Fruit fly (Drosophila melanogaster) whole organism, adult: Measurements from ENCODE around the gene Pgant7.

Experiments used
- CG11617 ChIP-seq: fragments of 200-800 bp; sonication (Bioruptor generic); optimal IDR thresholded peaks from 2 replicates; lab custom pipeline; 2017; ENCODE audit warnings: mild to moderate bottlenecking, missing biosample characterization, missing genetic modification reagents, missing genetic modification characterization
- CG12768 ChIP-seq: fragments of 200-800 bp; sonication (Bioruptor generic); optimal IDR thresholded peaks from 2 replicates; lab custom pipeline; 2017; ENCODE audit warnings: missing biosample characterization, missing genetic modification characterization, mild to moderate bottlenecking, moderate library complexity, missing genetic modification reagents
- CG14711 ChIP-seq: fragments of 200-800 bp; sonication (Bioruptor generic); optimal IDR thresholded peaks from 2 replicates; lab custom pipeline; 2018; ENCODE audit warnings: missing biosample characterization, mild to moderate bottlenecking, missing genetic modification characterization, moderate library complexity
- CG1620 ChIP-seq: fragments of 200-800 bp; sonication (Bioruptor generic); optimal IDR thresholded peaks from 2 replicates; lab custom pipeline; 2016; ENCODE audit warnings: missing biosample characterization, missing genetic modification characterization
- CG33017 ChIP-seq: fragments of 200-800 bp; sonication (Bioruptor generic); optimal IDR thresholded peaks from 2 replicates; lab custom pipeline; 2018; ENCODE audit warnings: missing biosample characterization, mild to moderate bottlenecking, missing genetic modification characterization, moderate library complexity
- CG5204 ChIP-seq: fragments of 200-800 bp; sonication (Bioruptor generic); optimal IDR thresholded peaks from 2 replicates; lab custom pipeline; 2016; ENCODE audit warnings: missing biosample characterization, missing genetic modification characterization
- CG7045 ChIP-seq: fragments of 200-800 bp; sonication (Bioruptor generic); optimal IDR thresholded peaks from 2 replicates; lab custom pipeline; 2017; ENCODE audit warnings: missing biosample characterization, mild to moderate bottlenecking, missing genetic modification characterization
- CG7101 ChIP-seq: fragments of 200-800 bp; sonication (Bioruptor generic); optimal IDR thresholded peaks from 2 replicates; lab custom pipeline; 2018; ENCODE audit warnings: missing biosample characterization, mild to moderate bottlenecking, missing genetic modification characterization, moderate library complexity
- Clk ChIP-seq: fragments of 200-800 bp; sonication (Bioruptor generic); optimal IDR thresholded peaks from 2 replicates; lab custom pipeline; 2017; ENCODE audit warnings: missing biosample characterization, missing genetic modification characterization
- Crg-1 ChIP-seq: fragments of 200-800 bp; sonication (Bioruptor generic); optimal IDR thresholded peaks from 2 replicates; lab custom pipeline; 2016; ENCODE audit warnings: missing biosample characterization, missing genetic modification characterization
- Hr96 ChIP-seq: fragments of 200-800 bp; sonication (Bioruptor generic); optimal IDR thresholded peaks from 2 replicates; lab custom pipeline; 2016; ENCODE audit warnings: missing biosample characterization, missing genetic modification characterization
- Mnt ChIP-seq: fragments of 200-800 bp; sonication (Bioruptor generic); optimal IDR thresholded peaks from 2 replicates; lab custom pipeline; 2016; ENCODE audit warnings: missing biosample characterization, mild to moderate bottlenecking, missing genetic modification characterization
- bab1 ChIP-seq: fragments of 200-800 bp; sonication (Bioruptor generic); optimal IDR thresholded peaks from 3 replicates; lab custom pipeline; 2019; ENCODE audit warnings: missing biosample characterization, mild to moderate bottlenecking, missing genetic modification characterization, moderate library complexity
- cic ChIP-seq: fragments of 200-800 bp; sonication (Bioruptor generic); optimal IDR thresholded peaks from 2 replicates; lab custom pipeline; 2017; ENCODE audit warnings: missing biosample characterization, mild to moderate bottlenecking, missing genetic modification characterization, moderate library complexity
- cnc ChIP-seq, 2 experiments: fragments of >200 bp; optimal IDR thresholded peaks; 2 replicates each; lab custom pipeline; 2017
- kay ChIP-seq: fragments of 200-800 bp; sonication (Bioruptor generic); peaks from one replicate; lab custom pipeline; 2016; ENCODE audit warnings: missing biosample characterization, missing genetic modification characterization, borderline replicate concordance
- ovo ChIP-seq: fragments of 200-800 bp; sonication (Bioruptor generic); optimal IDR thresholded peaks from 2 replicates; lab custom pipeline; 2016; ENCODE audit warnings: missing biosample characterization, missing genetic modification characterization
- pad ChIP-seq: fragments of 200-800 bp; sonication (Bioruptor generic); optimal IDR thresholded peaks from 3 replicates; lab custom pipeline; 2017; ENCODE audit warnings: missing biosample characterization, missing genetic modification characterization, mild to moderate bottlenecking, moderate library complexity, missing genetic modification reagents
- tj ChIP-seq: fragments of 200-800 bp; sonication (Bioruptor generic); optimal IDR thresholded peaks from 3 replicates; lab custom pipeline; 2017; ENCODE audit warnings: missing biosample characterization, mild to moderate bottlenecking, missing genetic modification characterization, moderate library complexity
- toe ChIP-seq: fragments of 200-800 bp; sonication (Bioruptor generic); optimal IDR thresholded peaks from 2 replicates; lab custom pipeline; 2016; ENCODE audit warnings: missing biosample characterization, missing genetic modification characterization

The Pgant7 gene

dm6 chrX:18528166-18528733, 28.5 kb upstream of the Pgant7 start, which contains the start of the genes CG15042 and CG15047:
Gene CG15042 (minus strand): TSS chrX:18528266.
Gene CG15047 (plus strand): TSS chrX:18528683.
- TF ChIP-seq CG11617, result no peak
- no peak for TF ChIP-seq Hr96
- no peak for TF ChIP-seq pad
- no peak for TF ChIP-seq CG33017 (tag; lab: Kevin White, UChicago)
- no peak for TF ChIP-seq CG5204 (GFP tag; lab: Kevin White, UChicago)

dm6 chrX:18524594-18525266, 24.9 kb upstream of the Pgant7 start:
- TF ChIP-seq cnc (optimal IDR thresholded peaks at IDR 0.05; lab: Kevin White, UChicago) (no peak), CG11617 (no peak), pad (no peak), ovo (no peak), Mnt (GFP tag; lab: Kevin White, UChicago) (peak; percentile 31), Crg-1 (GFP tag; lab: Kevin White, UChicago) (no peak), Clk (GFP tag; lab: Kevin White, UChicago) (no peak), cic (GFP tag; lab: Kevin White, UChicago) (peak; percentile 87)

- TF ChIP-seq CG5204 (GFP tag; lab: Kevin White, UChicago), result no peak
- no peak for TF ChIP-seq CG14711 (tag; lab: Kevin White, UChicago)
- TF ChIP-seq kay (GFP tag; lab: Kevin White, UChicago), result no peak
- no peak for TF ChIP-seq toe (GFP tag; lab: Kevin White, UChicago)
- no peak for TF ChIP-seq Crg-1 (GFP tag; lab: Kevin White, UChicago)
- no peak for TF ChIP-seq cic (GFP tag; lab: Kevin White, UChicago)
- TF ChIP-seq Hr96, result no peak
These were observed 23.5 kb upstream of the Pgant7 start for dm6 chrX:18523146-18523812.

- TF ChIP-seq tj (GFP tag; lab: Kevin White, UChicago) (no peak), cic (GFP tag; lab: Kevin White, UChicago) (no peak)
These were observed 22.8 kb upstream of the Pgant7 start, which contains the start of gene CG6481 for dm6 chrX:18522395-18523104. Gene CG6481 (minus strand): TSS chrX:18522445.

- TF ChIP-seq CG11617, result no peak
- no peak for TF ChIP-seq cnc (optimal IDR thresholded peaks at IDR 0.05; lab: Kevin White, UChicago)
- TF ChIP-seq CG33017 (tag; lab: Kevin White, UChicago), result no peak
- peak; percentile 2 for TF ChIP-seq bab1
- TF ChIP-seq toe (GFP tag; lab: Kevin White, UChicago), result no peak
- TF ChIP-seq Mnt (GFP tag; lab: Kevin White, UChicago), result no peak
- no peak for TF ChIP-seq pad
- no peak for TF ChIP-seq kay (GFP tag; lab: Kevin White, UChicago)
- TF ChIP-seq CG5204 (GFP tag; lab: Kevin White, UChicago), result no peak
These were observed 20.6 kb upstream of the Pgant7 start for dm6 chrX:18520360-18520759.

dm6 chrX:18517415-18517814, 17.6 kb upstream of the Pgant7 start:
- TF ChIP-seq Clk (GFP tag; lab: Kevin White, UChicago) (no peak), cnc (optimal IDR thresholded peaks at IDR 0.05; lab: Kevin White, UChicago) (no peak), pad (no peak), toe (GFP tag; lab: Kevin White, UChicago) (no peak), bab1 (no peak), cic (GFP tag; lab: Kevin White, UChicago) (no peak), kay (GFP tag; lab: Kevin White, UChicago) (no peak), Hr96 (no peak), Mnt (GFP tag; lab: Kevin White, UChicago) (no peak), CG7101 (tag; lab: Kevin White, UChicago) (no peak)

- TF ChIP-seq tj (GFP tag; lab: Kevin White, UChicago) (peak; percentile 61), Hr96 (no peak), bab1 (no peak), CG14711 (tag; lab: Kevin White, UChicago) (no peak), Mnt (GFP tag; lab: Kevin White, UChicago) (peak; percentile 26), CG12768 (GFP tag; lab: Kevin White, UChicago) (no peak), toe (GFP tag; lab: Kevin White, UChicago) (peak; percentile 34), CG1620 (GFP tag; lab: Kevin White, UChicago) (no peak), CG11617 (no peak), CG5204 (GFP tag; lab: Kevin White, UChicago) (no peak), CG7101 (tag; lab: Kevin White, UChicago) (peak; percentile 14), kay (GFP tag; lab: Kevin White, UChicago) (peak; percentile 73), pad (peak; percentile 57), CG33017 (tag; lab: Kevin White, UChicago) (no peak), CG7045 (GFP tag; lab: Kevin White, UChicago) (no peak), cic (GFP tag; lab: Kevin White, UChicago) (no peak), ovo (peak; percentile 35), Clk (GFP tag; lab: Kevin White, UChicago) (no peak), cnc (optimal IDR thresholded peaks at IDR 0.05; lab: Kevin White, UChicago) (no peak), Crg-1 (GFP tag; lab: Kevin White, UChicago) (no peak)
These were observed 16.3 kb upstream of the Pgant7 start for dm6 chrX:18515988-18516541.
